Worm (Caenorhabditis elegans) whole organism, mixed stage, embryonic: Measurements from ENCODE around the gene cas-1.
"Not testable (repeated sequence)": the region's sequence is repeated elsewhere in the genome, so short reads cannot be mapped to it uniquely, and the experiment has no call there.

ENCODE experiments used
- nhr-12 ChIP-seq: fragments of 150-350 bp; optimal IDR thresholded peaks from 2 replicates; lab custom pipeline; 2014; ENCODE audit warnings: missing biosample characterization, missing genetic modification characterization
- pha-4 ChIP-seq: fragments of 150-350 bp; optimal IDR thresholded peaks from 2 replicates; lab custom pipeline; 2018; ENCODE audit warnings: missing biosample characterization, missing genetic modification reagents, missing genetic modification characterization
- snpc-4 ChIP-seq: fragments of 150-350 bp; optimal IDR thresholded peaks from 2 replicates; lab custom pipeline; 2014; ENCODE audit warnings: missing biosample characterization, missing genetic modification characterization

ce11 chrX:16834691-16835090 lies 21.2 kb upstream of the cas-1 start, which contains the start of gene F41G4.13:
- TF ChIP-seq pha-4; snpc-4; nhr-12 (tag; lab: Kevin White, UChicago): not testable (repeated sequence)
